Worm (Caenorhabditis elegans): ENCODE measurements around the gene Y82E9BR.17.

ce11 chrIII:1495863-1496445 lies 40.4 kb upstream of the Y82E9BR.17 start, which contains the start of the genes ave-1 and M01G5.1:
- TF ChIP-seq egl-5 (tag; optimal IDR thresholded peaks at IDR 0.05) (no peak), nhr-43 (tag; optimal IDR thresholded peaks at IDR 0.05; ENCODE audit: poor library complexity, severe bottlenecking) (no peak), ceh-28 (tag; optimal IDR thresholded peaks at IDR 0.05) (no peak), egl-27 (tag; optimal IDR thresholded peaks at IDR 0.05) (no peak), snpc-4 (tag; optimal IDR thresholded peaks at IDR 0.05) (no peak), nfya-1 (tag; optimal IDR thresholded peaks at IDR 0.05; ENCODE audit: insufficient read depth) (peak; percentile 49)
